Fruit fly (Drosophila melanogaster): Measurements from ENCODE around the gene CG42394.

The CG42394 gene

dm6 chr3R:10862773-10863445, 13.3 kb downstream of the CG42394 start, which contains the start of gene CG6574 (continued):
- TF ChIP-seq CG9437 (GFP tag; optimal IDR thresholded peaks at IDR 0.05), result peak; percentile 98
- TF ChIP-seq wek (GFP tag; optimal IDR thresholded peaks at IDR 0.05), result peak; percentile 2
- no peak for TF ChIP-seq Chrac-16 (GFP tag; optimal IDR thresholded peaks at IDR 0.05)
- no peak for TF ChIP-seq wor (GFP tag; IDR thresholded peaks at IDR 0.05)
- TF ChIP-seq CG18764 (GFP tag; optimal IDR thresholded peaks at IDR 0.05), result no peak
- no peak for TF ChIP-seq CG10321 (GFP tag; IDR thresholded peaks at IDR 0.05)
- TF ChIP-seq tin (GFP tag; optimal IDR thresholded peaks at IDR 0.05), result no peak
- no peak for TF ChIP-seq al (GFP tag; IDR thresholded peaks at IDR 0.05)
- no peak for TF ChIP-seq CG1602 (GFP tag; optimal IDR thresholded peaks at IDR 0.05)
- TF ChIP-seq NK7.1 (GFP tag; optimal IDR thresholded peaks at IDR 0.05), result no peak
- no peak for TF ChIP-seq ab (GFP tag; optimal IDR thresholded peaks at IDR 0.05)
- TF ChIP-seq zf30C (GFP tag; optimal IDR thresholded peaks at IDR 0.05), result no peak
- no peak for TF ChIP-seq CG17568 (GFP tag; optimal IDR thresholded peaks at IDR 0.05)
- TF ChIP-seq D19B (GFP tag; optimal IDR thresholded peaks at IDR 0.05), result no peak
- TF ChIP-seq CG15479 (GFP tag; optimal IDR thresholded peaks at IDR 0.05), result no peak
- TF ChIP-seq Mad (GFP tag; optimal IDR thresholded peaks at IDR 0.05), result no peak
- TF ChIP-seq tup (GFP tag; optimal IDR thresholded peaks at IDR 0.05), result no peak
- TF ChIP-seq CG8359 (GFP tag; optimal IDR thresholded peaks at IDR 0.05; ENCODE audit: borderline replicate concordance), result no peak
- no peak for TF ChIP-seq CG18619 (GFP tag; optimal IDR thresholded peaks at IDR 0.05)
- TF ChIP-seq p53 (GFP tag; optimal IDR thresholded peaks at IDR 0.05), result no peak
- TF ChIP-seq Trl (optimal IDR thresholded peaks at IDR 0.05), result no peak
- no peak for TF ChIP-seq Trl (GFP tag; optimal IDR thresholded peaks at IDR 0.05)
- no peak for TF ChIP-seq NFAT (GFP tag; IDR thresholded peaks at IDR 0.05)
- TF ChIP-seq CG14014 (GFP tag; IDR thresholded peaks at IDR 0.05), result no peak
- TF ChIP-seq vvl (GFP tag; IDR thresholded peaks at IDR 0.05), result peak; percentile 59; the same call in 1 of the 2 replicates
- no peak for TF ChIP-seq CG3065 (GFP tag; optimal IDR thresholded peaks at IDR 0.05)
- no peak for TF ChIP-seq CG17612 (GFP tag; IDR thresholded peaks at IDR 0.05)
- peak; percentile 45 for TF ChIP-seq kah (GFP tag; optimal IDR thresholded peaks at IDR 0.05)
- TF ChIP-seq bsh (GFP tag; optimal IDR thresholded peaks at IDR 0.05), result no peak
- TF ChIP-seq eyg (GFP tag; optimal IDR thresholded peaks at IDR 0.05), result no peak
- no peak for TF ChIP-seq CG2202 (tag; optimal IDR thresholded peaks at IDR 0.05)
- TF ChIP-seq CG3847 (GFP tag; IDR thresholded peaks at IDR 0.05), result no peak
- no peak for TF ChIP-seq CG16815 (GFP tag; optimal IDR thresholded peaks at IDR 0.05)
- TF ChIP-seq CG11504 (tag; optimal IDR thresholded peaks at IDR 0.05), result no peak
- TF ChIP-seq GATAe (GFP tag; conservative IDR thresholded peaks at IDR 0.05), result no peak
- TF ChIP-seq Hr78 (GFP tag; optimal IDR thresholded peaks at IDR 0.05), result no peak
- no peak for TF ChIP-seq CG4617 (GFP tag; optimal IDR thresholded peaks at IDR 0.05; ENCODE audit: borderline replicate concordance)
- TF ChIP-seq CG4360 (GFP tag; IDR thresholded peaks at IDR 0.05), result no peak; the same call in 1 of the 2 replicates
- TF ChIP-seq CG2712 (tag; optimal IDR thresholded peaks at IDR 0.05), result peak; percentile 6
- no peak for TF ChIP-seq croc (GFP tag; conservative IDR thresholded peaks at IDR 0.05)
- TF ChIP-seq br (optimal IDR thresholded peaks at IDR 0.05), result no peak
- TF ChIP-seq HmgZ (tag; optimal IDR thresholded peaks at IDR 0.05), result peak; percentile 2
- TF ChIP-seq Deaf1 (tag; optimal IDR thresholded peaks at IDR 0.05), result no peak
- TF ChIP-seq ttk (GFP tag; IDR thresholded peaks at IDR 0.05), result no peak
- TF ChIP-seq CG12942 (GFP tag; optimal IDR thresholded peaks at IDR 0.05), result no peak
- peak; percentile 36 for TF ChIP-seq CG6254 (GFP tag; optimal IDR thresholded peaks at IDR 0.05)
- TF ChIP-seq fd102C (GFP tag; optimal IDR thresholded peaks at IDR 0.05), result no peak
- TF ChIP-seq Doc2 (GFP tag; IDR thresholded peaks at IDR 0.05), result no peak
- TF ChIP-seq fd3F (GFP tag; optimal IDR thresholded peaks at IDR 0.05), result no peak
- TF ChIP-seq cg (GFP tag; optimal IDR thresholded peaks at IDR 0.05), result no peak
- no peak for TF ChIP-seq H2.0 (GFP tag; IDR thresholded peaks at IDR 0.05)

All from whole organism, embryonic.